Worm (Caenorhabditis elegans): Measurements from ENCODE around the gene F19F10.3.
"Not testable (repeated sequence)": the region's sequence is repeated elsewhere in the genome, so short reads cannot be mapped to it uniquely, and the experiment has no call there.

The F19F10.3 gene

ce11 chrV:7551821-7552220, at the start of gene F19F10.3:
Gene F19F10.3, plus strand, starts transcription at chrV:7552121.
- no peak for TF ChIP-seq unc-62 (GFP tag; optimal IDR thresholded peaks at IDR 0.05)

ce11 chrV:7504271-7504670, 47.6 kb upstream of the F19F10.3 start, which contains the start of gene srh-229:
Gene srh-229, minus strand, starts transcription at chrV:7504371.
- no peak for TF ChIP-seq unc-62 (GFP tag; optimal IDR thresholded peaks at IDR 0.05)

ce11 chrV:7506207-7506606, 45.7 kb upstream of the F19F10.3 start:
- no peak for TF ChIP-seq unc-62 (GFP tag; optimal IDR thresholded peaks at IDR 0.05)

DNA sequence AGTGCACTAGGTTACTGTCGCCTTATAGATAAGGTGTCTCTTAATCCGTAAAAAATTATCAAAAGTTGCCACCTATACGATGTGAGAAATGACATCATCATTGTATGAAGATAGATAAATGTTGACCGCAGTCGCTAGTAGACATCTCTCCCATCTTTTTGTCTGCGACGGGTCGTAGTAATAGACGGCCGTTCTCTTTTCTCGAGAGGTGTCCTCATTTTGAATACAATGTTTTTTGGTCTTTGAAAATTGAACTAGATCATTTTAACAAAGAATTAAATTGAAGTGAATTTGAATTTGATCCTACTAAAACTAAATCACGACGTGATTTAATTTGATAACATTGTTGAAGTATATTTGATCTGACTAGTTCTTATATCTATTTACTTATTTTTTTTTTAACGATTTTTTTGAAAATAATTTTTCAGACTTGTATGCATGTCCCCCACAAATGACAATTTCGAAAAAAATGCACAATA, 43.3 kb upstream of the F19F10.3 start, which contains the start of the genes str-31 and nhr-172:
str-31 (minus strand) TSS at position 101 of the 479 bp plus-strand sequence.
nhr-172 (plus strand) TSS at position 429 of the 479 bp plus-strand sequence.
- TF ChIP-seq unc-62 (GFP tag; optimal IDR thresholded peaks at IDR 0.05): no peak

ce11 chrV:7511465-7511864, 40.5 kb upstream of the F19F10.3 start, which contains the start of gene nhr-171:
Gene nhr-171, plus strand, starts transcription at chrV:7511765.
- TF ChIP-seq unc-62 (GFP tag; optimal IDR thresholded peaks at IDR 0.05): not testable (repeated sequence)

DNA sequence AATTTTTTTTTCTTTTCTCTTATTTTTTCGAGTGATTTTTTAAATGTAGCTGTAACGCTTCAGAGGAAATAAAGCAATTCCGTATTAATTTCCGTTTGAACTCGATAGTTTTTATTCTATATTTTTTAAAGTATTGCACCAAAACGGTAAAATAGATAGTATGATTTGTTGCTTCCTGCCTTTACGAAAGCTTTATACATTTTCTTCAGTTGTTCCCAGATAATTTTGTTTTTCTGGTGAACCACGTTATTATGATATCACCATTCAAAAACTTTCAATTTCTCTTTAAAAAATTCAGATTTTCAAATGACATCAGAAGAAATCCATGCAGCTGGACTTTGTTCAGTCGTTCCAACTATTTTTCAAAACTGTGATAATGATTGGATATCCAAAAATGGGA, 37.0 kb upstream of the F19F10.3 start, which contains the start of gene srb-18:
srb-18 (plus strand) TSS at position 301 of the 400 bp plus-strand sequence.
- no peak for TF ChIP-seq unc-62 (GFP tag; optimal IDR thresholded peaks at IDR 0.05)

DNA sequence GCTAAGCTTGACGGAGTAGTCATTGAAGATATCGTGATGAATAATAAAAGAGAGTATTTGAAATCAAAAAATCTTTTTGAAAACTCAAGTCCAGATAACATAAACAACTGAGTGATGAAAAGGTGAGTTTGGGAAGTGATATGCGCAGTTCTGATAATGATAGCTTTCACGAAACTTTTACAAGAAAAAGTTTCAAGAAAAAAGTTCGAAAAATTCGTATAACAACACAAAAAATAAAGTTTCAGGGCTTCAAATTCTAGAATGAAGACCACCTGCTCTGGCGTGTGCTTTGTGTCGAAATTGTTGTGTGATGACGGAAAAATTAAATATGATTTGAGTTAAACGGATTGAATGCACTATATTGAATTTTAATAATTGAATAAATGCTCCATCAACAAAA, 31.8 kb upstream of the F19F10.3 start, which contains the start of gene srb-19:
srb-19 (minus strand) TSS at position 101 of the 400 bp plus-strand sequence.
- no peak for TF ChIP-seq unc-62 (GFP tag; optimal IDR thresholded peaks at IDR 0.05)

DNA sequence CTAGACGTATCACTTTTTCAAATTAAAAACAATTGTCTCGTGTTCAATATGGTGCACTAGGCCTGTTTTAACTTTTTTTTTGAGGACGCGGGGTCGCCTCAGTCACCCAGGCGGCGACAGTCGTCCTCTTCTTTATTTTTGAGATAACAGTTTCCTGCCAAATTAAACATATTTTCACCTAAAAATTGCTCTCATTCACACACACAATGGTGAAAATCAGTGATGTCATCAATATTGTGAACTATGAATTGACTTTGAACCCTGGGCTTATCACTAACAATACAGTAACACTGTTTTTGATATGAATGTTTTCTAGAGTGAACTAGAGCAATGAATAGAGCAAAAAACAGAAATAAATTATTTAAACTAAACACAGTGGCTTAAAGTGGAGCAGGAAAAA, 30.6 kb upstream of the F19F10.3 start:
- no peak for TF ChIP-seq unc-62 (GFP tag; optimal IDR thresholded peaks at IDR 0.05)

- TF ChIP-seq unc-62 (GFP tag; optimal IDR thresholded peaks at IDR 0.05): no peak
These were observed 29.6 kb upstream of the F19F10.3 start, which contains the start of gene C54F6.15 for ce11 chrV:7522279-7522678. Gene C54F6.15, minus strand, starts transcription at chrV:7522379.

DNA sequence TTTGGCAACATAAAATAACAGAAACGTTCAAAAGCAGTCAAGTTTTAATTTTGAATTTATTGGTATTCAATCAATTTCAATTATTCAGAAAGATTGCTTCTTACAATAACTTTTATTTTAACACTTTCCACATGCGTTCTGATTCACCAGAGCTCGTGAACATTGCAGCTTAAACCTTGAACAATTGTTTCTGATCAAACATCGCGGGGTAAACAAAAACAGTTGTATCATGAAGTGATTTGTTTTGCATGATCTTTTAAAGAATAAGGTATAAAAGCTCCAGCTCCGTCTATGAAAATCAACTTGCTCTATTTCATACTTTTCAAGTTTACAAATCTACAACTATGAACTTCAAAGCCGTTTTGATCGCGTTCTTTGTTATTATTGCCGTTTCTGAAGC, 28.5 kb upstream of the F19F10.3 start, which contains the start of gene C54F6.6:
C54F6.6 (plus strand) TSS at position 301 of the 400 bp plus-strand sequence.
- TF ChIP-seq unc-62 (GFP tag; optimal IDR thresholded peaks at IDR 0.05): no peak

DNA sequence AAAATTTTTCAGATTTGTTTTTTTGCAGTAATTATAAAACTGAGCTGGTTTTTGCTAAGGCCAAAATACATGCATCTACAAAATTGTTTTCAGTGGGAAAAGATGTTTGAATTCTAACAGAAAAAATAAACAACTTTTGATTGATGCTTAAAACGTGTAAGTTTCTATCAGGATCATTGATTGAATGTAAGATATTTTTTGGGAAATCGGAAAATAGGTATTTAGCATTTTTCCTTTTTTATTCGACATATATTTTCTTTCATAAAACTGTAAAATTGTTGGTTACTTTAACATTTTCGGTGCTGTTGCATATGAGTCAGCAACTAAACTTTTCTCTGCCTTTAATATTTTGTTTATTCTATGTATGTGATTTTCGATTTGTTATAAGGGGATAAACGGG, 27.5 kb upstream of the F19F10.3 start, which contains the start of gene C54F6.20:
C54F6.20 (plus strand) TSS at position 301 of the 400 bp plus-strand sequence.
- no peak for TF ChIP-seq unc-62 (GFP tag; optimal IDR thresholded peaks at IDR 0.05)

- no peak for TF ChIP-seq unc-62 (GFP tag; optimal IDR thresholded peaks at IDR 0.05)
These were observed 26.2 kb upstream of the F19F10.3 start, which contains the start of gene C54F6.18 for ce11 chrV:7525695-7526094. Gene C54F6.18, plus strand, starts transcription at chrV:7525995.

DNA sequence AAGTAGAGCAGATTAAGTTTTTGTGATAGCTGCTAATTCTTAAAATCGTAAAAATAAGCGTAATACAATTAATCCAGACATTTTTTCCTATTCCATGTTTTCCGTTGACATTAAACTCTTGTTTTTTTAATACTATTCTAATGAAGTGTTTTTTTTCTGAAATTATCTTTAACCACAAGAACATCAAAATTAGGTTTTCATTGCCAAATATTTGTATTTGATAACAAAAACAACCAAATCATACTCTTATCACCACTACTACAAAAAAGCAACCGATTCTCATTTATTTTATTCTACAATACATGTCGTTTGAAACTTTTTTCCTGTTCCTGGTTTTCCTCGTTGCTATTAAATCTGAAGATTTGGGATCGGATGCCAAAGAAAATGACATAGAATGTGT, 24.8 kb upstream of the F19F10.3 start, which contains the start of gene C54F6.17:
C54F6.17 (plus strand) TSS at position 301 of the 400 bp plus-strand sequence.
- TF ChIP-seq unc-62 (GFP tag; optimal IDR thresholded peaks at IDR 0.05): no peak

ce11 chrV:7528816-7529215, 23.1 kb upstream of the F19F10.3 start, which contains the start of gene C54F6.5:
Gene C54F6.5, plus strand, starts transcription at chrV:7529116.
- TF ChIP-seq unc-62 (GFP tag; optimal IDR thresholded peaks at IDR 0.05): no peak

ce11 chrV:7529840-7530239, 22.1 kb upstream of the F19F10.3 start, which contains the start of gene swt-2:
Gene swt-2, plus strand, starts transcription at chrV:7530140.
- no peak for TF ChIP-seq unc-62 (GFP tag; optimal IDR thresholded peaks at IDR 0.05)

- no peak for TF ChIP-seq unc-62 (GFP tag; optimal IDR thresholded peaks at IDR 0.05)
These were observed 19.0 kb upstream of the F19F10.3 start, which contains the start of gene C54F6.3 for ce11 chrV:7532947-7533346. Gene C54F6.3, plus strand, starts transcription at chrV:7533247.

DNA sequence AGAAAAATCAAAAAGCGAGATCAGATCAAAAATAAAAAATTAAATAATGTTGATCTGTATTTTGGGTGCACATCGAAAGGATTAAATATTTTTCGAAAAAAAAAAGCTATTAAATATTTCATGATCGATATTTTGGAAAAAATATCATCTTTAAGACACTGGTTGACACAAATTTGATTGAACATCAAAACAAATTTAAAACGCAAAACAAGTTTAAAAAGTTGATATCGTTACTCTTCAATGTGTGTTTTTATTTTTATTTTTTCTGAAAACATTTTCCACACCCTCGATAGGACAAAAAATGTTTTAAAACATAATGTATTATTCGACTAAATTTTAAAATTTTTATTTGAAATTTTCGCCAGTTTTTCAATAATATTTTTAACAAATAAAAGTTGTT, 13.9 kb upstream of the F19F10.3 start, which contains the start of gene C54F6.12:
C54F6.12 (minus strand) TSS at position 101 of the 400 bp plus-strand sequence.
- TF ChIP-seq unc-62 (GFP tag; optimal IDR thresholded peaks at IDR 0.05): no peak

Data from whole organism, dauer.